Fruit fly (Drosophila melanogaster) whole organism, embryonic: Measurements from ENCODE around the gene CG42296.

Source experiments
- CG11504 ChIP-seq: fragments of 200-800 bp; sonication (Bioruptor generic); optimal IDR thresholded peaks from 3 replicates; lab custom pipeline; 2019; ENCODE audit warnings: missing biosample characterization, mild to moderate bottlenecking, missing genetic modification characterization, moderate library complexity
- CG12219 ChIP-seq: fragments of 200-800 bp; sonication (Bioruptor generic); optimal IDR thresholded peaks from 3 replicates; lab custom pipeline; 2018; ENCODE audit warnings: missing biosample characterization, mild to moderate bottlenecking, missing genetic modification characterization
- CG12391 ChIP-seq: fragments of 200-800 bp; sonication (Bioruptor generic); optimal IDR thresholded peaks from 3 replicates; lab custom pipeline; 2018; ENCODE audit warnings: missing biosample characterization, mild to moderate bottlenecking, missing genetic modification characterization, moderate library complexity
- CG12744 ChIP-seq: fragments of 200-800 bp; sonication (Bioruptor generic); optimal IDR thresholded peaks from 2 replicates; lab custom pipeline; 2016; ENCODE audit warnings: missing biosample characterization, missing genetic modification characterization
- CG13894 ChIP-seq: fragments of 200-800 bp; sonication (Bioruptor generic); optimal IDR thresholded peaks from 3 replicates; lab custom pipeline; 2018; ENCODE audit warnings: missing biosample characterization, mild to moderate bottlenecking, missing genetic modification characterization, moderate library complexity
- CG17912 ChIP-seq: fragments of 200-800 bp; sonication (Bioruptor generic); optimal IDR thresholded peaks from 2 replicates; lab custom pipeline; 2018; ENCODE audit warnings: missing biosample characterization, mild to moderate bottlenecking, missing genetic modification characterization
- CG1792 ChIP-seq: fragments of 200-800 bp; sonication (Bioruptor generic); optimal IDR thresholded peaks from 2 replicates; lab custom pipeline; 2016; ENCODE audit warnings: missing biosample characterization, missing genetic modification characterization
- CG3065 ChIP-seq: fragments of 200-800 bp; sonication (Bioruptor generic); optimal IDR thresholded peaks from 2 replicates; lab custom pipeline; 2016; ENCODE audit warnings: missing biosample characterization, missing genetic modification characterization
- CG31365 ChIP-seq: fragments of 200-800 bp; sonication (Bioruptor generic); optimal IDR thresholded peaks from 2 replicates; lab custom pipeline; 2018; ENCODE audit warnings: missing biosample characterization, mild to moderate bottlenecking, missing genetic modification characterization
- CG31441 ChIP-seq: fragments of 200-800 bp; sonication (Bioruptor generic); IDR thresholded peaks from 2 replicates; pipeline ENCODE4 v1.3.6; 2022; ENCODE audit warnings: missing biosample characterization, missing genetic modification characterization
- CG4617 ChIP-seq: fragments of 200-800 bp; sonication (Bioruptor generic); optimal IDR thresholded peaks from 3 replicates; lab custom pipeline; 2016; ENCODE audit warnings: missing biosample characterization, missing genetic modification characterization, borderline replicate concordance
- CG5180 ChIP-seq: fragments of 200-800 bp; sonication (Bioruptor generic); optimal IDR thresholded peaks from 3 replicates; lab custom pipeline; 2017; ENCODE audit warnings: missing biosample characterization, missing genetic modification characterization, mild to moderate bottlenecking, moderate library complexity, missing genetic modification reagents
- CG5245 ChIP-seq: fragments of 200-800 bp; sonication (Bioruptor generic); optimal IDR thresholded peaks from 3 replicates; lab custom pipeline; 2016; ENCODE audit warnings: missing biosample characterization, missing genetic modification characterization
- CG6175 ChIP-seq: fragments of 200-800 bp; sonication (Bioruptor generic); IDR thresholded peaks from 3 replicates; pipeline ENCODE4 v1.3.6; 2022; ENCODE audit warnings: missing biosample characterization, missing genetic modification characterization
- CG8924 ChIP-seq: fragments of 200-800 bp; optimal IDR thresholded peaks from 3 replicates; lab custom pipeline; 2019; ENCODE audit warnings: missing biosample characterization, mild to moderate bottlenecking, missing genetic modification characterization, moderate library complexity
- CG9215 ChIP-seq: fragments of 200-800 bp; sonication (Bioruptor generic); IDR thresholded peaks from 2 replicates; pipeline ENCODE4 v1.3.6; 2022; ENCODE audit warnings: missing biosample characterization, missing genetic modification characterization
- ERR ChIP-seq: fragments of 200-800 bp; sonication (Bioruptor generic); optimal IDR thresholded peaks from 2 replicates; lab custom pipeline; 2016; ENCODE audit warnings: missing biosample characterization, missing genetic modification characterization
- HLH3B ChIP-seq: fragments of 200-800 bp; sonication (Bioruptor generic); IDR thresholded peaks from 2 replicates; pipeline ENCODE4 v1.3.6; 2022; ENCODE audit warnings: missing biosample characterization, missing genetic modification characterization
- HLHmδ ChIP-seq: fragments of 200-800 bp; sonication (Bioruptor generic); optimal IDR thresholded peaks from 2 replicates; lab custom pipeline; 2018; ENCODE audit warnings: missing biosample characterization, mild to moderate bottlenecking, missing genetic modification characterization, moderate library complexity
- Hmx ChIP-seq: fragments of 200-800 bp; sonication (Bioruptor generic); optimal IDR thresholded peaks from 2 replicates; lab custom pipeline; 2016; ENCODE audit warnings: missing biosample characterization, missing genetic modification characterization
- Hr51 ChIP-seq, 2 experiments: fragments of 200-800 bp; sonication (Bioruptor generic); optimal IDR thresholded peaks; 2 replicates in 1 of 2; 3 replicates in 1 of 2; lab custom pipeline; 2016 to 2018; ENCODE audit warnings: missing biosample characterization in 2 of 2, missing genetic modification characterization in 2 of 2, mild to moderate bottlenecking in 1 of 2, moderate library complexity in 1 of 2
- PHDP ChIP-seq: fragments of 200-800 bp; sonication (Bioruptor generic); optimal IDR thresholded peaks from 3 replicates; lab custom pipeline; 2018; ENCODE audit warnings: missing biosample characterization, mild to moderate bottlenecking, missing genetic modification characterization, moderate library complexity
- Scr ChIP-seq: fragments of 200-800 bp; sonication (Bioruptor generic); IDR thresholded peaks from 2 replicates; pipeline ENCODE4 v1.3.6; 2022; ENCODE audit warnings: missing biosample characterization, missing genetic modification characterization; ENCODE audit not compliant: partially characterized antibody
- Side ChIP-seq: fragments of 200-800 bp; sonication (Bioruptor generic); optimal IDR thresholded peaks from 2 replicates; lab custom pipeline; 2016; ENCODE audit warnings: missing biosample characterization, missing genetic modification characterization
- Six4 ChIP-seq: fragments of 200-800 bp; sonication (Bioruptor generic); optimal IDR thresholded peaks from 2 replicates; lab custom pipeline; 2016; ENCODE audit warnings: missing biosample characterization, missing genetic modification characterization
- Sry-β ChIP-seq: fragments of 200-800 bp; sonication (Bioruptor generic); optimal IDR thresholded peaks from 2 replicates; lab custom pipeline; 2018; ENCODE audit warnings: missing biosample characterization, mild to moderate bottlenecking, missing genetic modification characterization, moderate library complexity
- al ChIP-seq: fragments of 200-800 bp; sonication (Bioruptor generic); IDR thresholded peaks from 2 replicates; pipeline ENCODE4 v1.3.6; 2022; ENCODE audit warnings: missing biosample characterization, missing genetic modification characterization
- amos ChIP-seq: fragments of 200-800 bp; sonication (Bioruptor generic); IDR thresholded peaks from 2 replicates; pipeline ENCODE4 v1.3.6; 2022; ENCODE audit warnings: missing biosample characterization, missing genetic modification characterization; ENCODE audit not compliant: partially characterized antibody
- ap ChIP-seq: fragments of 200-800 bp; sonication (Bioruptor generic); IDR thresholded peaks from 2 replicates; pipeline ENCODE4 v1.3.6; 2022; ENCODE audit warnings: missing biosample characterization, missing genetic modification characterization
- chif ChIP-seq, 2 experiments: fragments of 200-800 bp; sonication (Bioruptor generic); optimal IDR thresholded peaks; 3 replicates each; lab custom pipeline; 2016; ENCODE audit warnings: missing biosample characterization in 2 of 2, missing genetic modification characterization in 2 of 2
- chinmo ChIP-seq: fragments of 200-800 bp; sonication (Bioruptor generic); IDR thresholded peaks from 4 replicates; pipeline ENCODE4 v1.3.6; 2022; ENCODE audit warnings: missing biosample characterization, missing genetic modification characterization; ENCODE audit not compliant: partially characterized antibody
- chn ChIP-seq: fragments of 200-800 bp; sonication (Bioruptor generic); optimal IDR thresholded peaks from 2 replicates; lab custom pipeline; 2016; ENCODE audit warnings: missing biosample characterization, missing genetic modification characterization
- dimm ChIP-seq: fragments of 200-800 bp; sonication (Bioruptor generic); IDR thresholded peaks from 2 replicates; pipeline ENCODE4 v1.3.6; 2022; ENCODE audit warnings: missing biosample characterization, missing genetic modification characterization
- fd3F ChIP-seq: fragments of 200-800 bp; sonication (Bioruptor generic); optimal IDR thresholded peaks from 2 replicates; lab custom pipeline; 2018; ENCODE audit warnings: missing biosample characterization, mild to moderate bottlenecking, missing genetic modification characterization, moderate library complexity
- ftz-f1 ChIP-seq: fragments of 200-800 bp; sonication (Bioruptor generic); optimal IDR thresholded peaks from 2 replicates; lab custom pipeline; 2016; ENCODE audit warnings: missing biosample characterization, missing genetic modification characterization
- gfzf ChIP-seq: fragments of 200-800 bp; sonication (Bioruptor generic); optimal IDR thresholded peaks from 2 replicates; lab custom pipeline; 2016; ENCODE audit warnings: missing biosample characterization, mild to moderate bottlenecking, missing genetic modification characterization, moderate library complexity
- lab ChIP-seq: fragments of 200-800 bp; sonication (Bioruptor generic); optimal IDR thresholded peaks from 3 replicates; lab custom pipeline; 2017; ENCODE audit warnings: missing biosample characterization, missing genetic modification characterization, mild to moderate bottlenecking, moderate library complexity, missing genetic modification reagents
- org-1 ChIP-seq: fragments of 200-800 bp; sonication (Bioruptor generic); optimal IDR thresholded peaks from 2 replicates; lab custom pipeline; 2017; ENCODE audit warnings: missing biosample characterization, missing genetic modification characterization
- pzg ChIP-seq: fragments of 200-800 bp; sonication (Bioruptor generic); optimal IDR thresholded peaks from 3 replicates; lab custom pipeline; 2018; ENCODE audit warnings: missing biosample characterization, mild to moderate bottlenecking, missing genetic modification characterization, moderate library complexity
- ranshi ChIP-seq: fragments of 200-800 bp; sonication (Bioruptor generic); IDR thresholded peaks from 2 replicates; pipeline ENCODE4 v1.3.6; 2022; ENCODE audit warnings: missing biosample characterization, missing genetic modification characterization
- so ChIP-seq: fragments of 200-800 bp; sonication (Bioruptor generic); IDR thresholded peaks from 3 replicates; pipeline ENCODE4 v1.3.6; 2022; ENCODE audit warnings: missing biosample characterization, missing genetic modification characterization
- vnd ChIP-seq: fragments of 200-800 bp; sonication (Bioruptor generic); IDR thresholded peaks from 3 replicates; pipeline ENCODE4 v1.3.6; 2022; ENCODE audit warnings: missing biosample characterization, missing genetic modification characterization; ENCODE audit not compliant: partially characterized antibody
- zf30C ChIP-seq: fragments of 200-800 bp; sonication (Bioruptor generic); optimal IDR thresholded peaks from 3 replicates; lab custom pipeline; 2018; ENCODE audit warnings: missing biosample characterization, mild to moderate bottlenecking, missing genetic modification characterization
- zfh1 ChIP-seq: fragments of 200-800 bp; sonication (Bioruptor generic); IDR thresholded peaks from 3 replicates; pipeline ENCODE4 v1.3.6; 2022; ENCODE audit warnings: missing biosample characterization, missing genetic modification characterization

The CG42296 gene

dm6 chr2L:1987434-1988191, 48.2 kb downstream of the CG42296 start, which contains the start of gene Got2 (continued):
- TF ChIP-seq CG17912 (GFP tag; lab: Kevin White, UChicago) (no peak), CG6175 (GFP tag; lab: Robert Waterston, UW) (0 out of 3 replicates have a peak, but pooled peaks have one; percentile 22), chinmo (GFP tag; lab: Robert Waterston, UW) (peak; percentile 90; the same call in 3 of the 4 replicates), CG8924 (tag; lab: Kevin White, UChicago) (peak; percentile 28), CG1792 (GFP tag; lab: Kevin White, UChicago) (no peak), amos (GFP tag; lab: Robert Waterston, UW) (peak; percentile 87), lab (GFP tag; lab: Kevin White, UChicago) (peak; percentile 34), pzg (GFP tag; lab: Kevin White, UChicago) (peak; percentile 34), CG12391 (peak; percentile 64), Six4 (GFP tag; lab: Kevin White, UChicago) (no peak), CG12744 (GFP tag; lab: Kevin White, UChicago) (no peak), CG31365 (tag; lab: Kevin White, UChicago) (peak; percentile 25), CG12219 (GFP tag; lab: Kevin White, UChicago) (no peak)

dm6 chr2L:1986343-1987280, 49.2 kb downstream of the CG42296 start:
- no peak for TF ChIP-seq Sry-β
- TF ChIP-seq amos (GFP tag; lab: Robert Waterston, UW), result no peak
- TF ChIP-seq PHDP (tag; lab: Kevin White, UChicago), result peak; percentile 36
- TF ChIP-seq CG31441 (GFP tag; lab: Robert Waterston, UW), result 0 out of 2 replicates have a peak, but pooled peaks have one; percentile 44
- TF ChIP-seq fd3F (GFP tag; lab: Kevin White, UChicago), result peak; percentile 31
- TF ChIP-seq al (GFP tag; lab: Robert Waterston, UW), result peak; percentile 51; the same call in 1 of the 2 replicates
- no peak for TF ChIP-seq zf30C (GFP tag; lab: Kevin White, UChicago)
- TF ChIP-seq vnd (GFP tag; lab: Robert Waterston, UW), result no peak
- TF ChIP-seq CG11504 (tag; lab: Kevin White, UChicago), result peak; percentile 72
- TF ChIP-seq Side (GFP tag; lab: Kevin White, UChicago), result peak; percentile 44
- peak in 1 of 2 experiments; percentile 26 for TF ChIP-seq chif (GFP tag; optimal IDR thresholded peaks at IDR 0.05; lab: Kevin White, UChicago)
- TF ChIP-seq Hmx, result peak; percentile 47
- no peak for TF ChIP-seq chn (GFP tag; lab: Kevin White, UChicago)
- peak; percentile 36 for TF ChIP-seq CG5245 (GFP tag; lab: Kevin White, UChicago)
- TF ChIP-seq CG4617 (GFP tag; lab: Kevin White, UChicago), result no peak
- peak; percentile 4 for TF ChIP-seq CG13894 (tag; lab: Kevin White, UChicago)
- TF ChIP-seq Hr51 (GFP tag; optimal IDR thresholded peaks at IDR 0.05; lab: Kevin White, UChicago), result peak in 1 of 2 experiments; percentile 67
- no peak for TF ChIP-seq dimm (GFP tag; lab: Robert Waterston, UW)
- no peak for TF ChIP-seq CG5180 (GFP tag; lab: Kevin White, UChicago)
- TF ChIP-seq gfzf (GFP tag; lab: Kevin White, UChicago), result no peak
- TF ChIP-seq ERR, result peak; percentile 76
- TF ChIP-seq ap (GFP tag; lab: Robert Waterston, UW), result no peak
- TF ChIP-seq zfh1 (GFP tag; lab: Robert Waterston, UW), result peak; percentile 47; the same call in 1 of the 3 replicates
- TF ChIP-seq Scr, result no peak
- TF ChIP-seq ftz-f1 (GFP tag; lab: Kevin White, UChicago), result peak; percentile 74
- TF ChIP-seq CG9215 (GFP tag; lab: Robert Waterston, UW), result peak; percentile 56; the same call in 1 of the 2 replicates
- no peak for TF ChIP-seq CG3065
- no peak for TF ChIP-seq org-1 (GFP tag; lab: Kevin White, UChicago)
- no peak for TF ChIP-seq so (GFP tag; lab: Robert Waterston, UW)
- no peak for TF ChIP-seq HLHmδ (GFP tag; lab: Kevin White, UChicago)
- TF ChIP-seq ranshi (GFP tag; lab: Robert Waterston, UW), result 0 out of 2 replicates have a peak, but pooled peaks have one; percentile 24
- peak; percentile 58; the same call in 1 of the 2 replicates for TF ChIP-seq HLH3B
